Worm (Caenorhabditis elegans): ENCODE data around the gene K02E10.4.

Gene K02E10.4

ce11 chrX:2471303-2471702 lies 11.8 kb upstream of the K02E10.4 start, which contains the start of gene R04B3.1:
Gene R04B3.1 (minus strand): TSS chrX:2471403.
- TF ChIP-seq F22D6.2 (tag; optimal IDR thresholded peaks at IDR 0.05) (no peak), C17E4.6 (GFP tag; IDR thresholded peaks at IDR 0.05) (no peak), mxl-1 (tag; optimal IDR thresholded peaks at IDR 0.05) (no peak), ztf-6 (GFP tag; IDR thresholded peaks at IDR 0.05) (no peak)

ce11 chrX:2473618-2474017 lies 9.4 kb upstream of the K02E10.4 start, which contains the start of gene R04B3.2:
Gene R04B3.2 (minus strand): TSS chrX:2473718.
- TF ChIP-seq ceh-79 (tag; optimal IDR thresholded peaks at IDR 0.05) (no peak), nhr-90 (tag; optimal IDR thresholded peaks at IDR 0.05) (no peak), mxl-1 (tag; optimal IDR thresholded peaks at IDR 0.05) (no peak), F52B5.7 (tag; optimal IDR thresholded peaks at IDR 0.05) (no peak), unc-130 (GFP tag; optimal IDR thresholded peaks at IDR 0.05) (no peak), lir-1 (GFP tag; conservative IDR thresholded peaks at IDR 0.05) (no peak), unc-62 (GFP tag; optimal IDR thresholded peaks at IDR 0.05) (no peak), ceh-40 (GFP tag; IDR thresholded peaks at IDR 0.05) (no peak), hrde-1 (tag; optimal IDR thresholded peaks at IDR 0.05; ENCODE audit: borderline replicate concordance) (no peak), attf-3 (GFP tag; conservative IDR thresholded peaks at IDR 0.05) (no peak)

- no peak for TF ChIP-seq snpc-4 (GFP tag; optimal IDR thresholded peaks at IDR 0.05)
- no peak for TF ChIP-seq snpc-4 (tag; optimal IDR thresholded peaks at IDR 0.05)
- no peak for TF ChIP-seq hmg-1.2 (GFP tag; IDR thresholded peaks at IDR 0.05)
- no peak for TF ChIP-seq repo-1 (tag; optimal IDR thresholded peaks at IDR 0.05)
- no peak for TF ChIP-seq sdz-38 (tag; optimal IDR thresholded peaks at IDR 0.05)
- no peak for TF ChIP-seq Y53F4B.3 (GFP tag; IDR thresholded peaks at IDR 0.05)
- no peak for TF ChIP-seq ccch-3 (GFP tag; optimal IDR thresholded peaks at IDR 0.05)
- no peak for TF ChIP-seq ztf-28 (GFP tag; IDR thresholded peaks at IDR 0.05)
- TF ChIP-seq hlh-12 (tag; optimal IDR thresholded peaks at IDR 0.05) = no peak
- TF ChIP-seq unc-130 (GFP tag; optimal IDR thresholded peaks at IDR 0.05) = no peak
These were observed 7.2 kb upstream of the K02E10.4 start, which contains the start of gene R04B3.3 for ce11 chrX:2475873-2476272. Gene R04B3.3 (minus strand): TSS chrX:2475973.

ce11 chrX:2478823-2479222 lies 4.2 kb upstream of the K02E10.4 start, which contains the start of gene K02E10.5:
Gene K02E10.5 (minus strand): TSS chrX:2478923.
- TF ChIP-seq pha-4 (tag; optimal IDR thresholded peaks at IDR 0.05) = no peak
- no peak for TF ChIP-seq madf-6 (GFP tag; IDR thresholded peaks at IDR 0.05)
- TF ChIP-seq zfh-2 (GFP tag; conservative IDR thresholded peaks at IDR 0.05) = no peak
- TF ChIP-seq bed-2 (GFP tag; IDR thresholded peaks at IDR 0.05) = no peak
- TF ChIP-seq F23B12.7 (tag; optimal IDR thresholded peaks at IDR 0.05; ENCODE audit: insufficient read depth) = no peak
- no peak for TF ChIP-seq Y67H2A.10 (GFP tag; conservative IDR thresholded peaks at IDR 0.05)
- TF ChIP-seq repo-1 (tag; optimal IDR thresholded peaks at IDR 0.05) = no peak
- TF ChIP-seq D2030.7 (GFP tag; IDR thresholded peaks at IDR 0.05) = no peak
- TF ChIP-seq ccch-3 (GFP tag; optimal IDR thresholded peaks at IDR 0.05) = no peak
- TF ChIP-seq bed-1 (GFP tag; IDR thresholded peaks at IDR 0.05) = no peak
- TF ChIP-seq F57A8.1 (GFP tag; optimal IDR thresholded peaks at IDR 0.05) = no peak
- no peak for TF ChIP-seq ceh-91 (GFP tag; IDR thresholded peaks at IDR 0.05)
- TF ChIP-seq tbx-9 (tag; optimal IDR thresholded peaks at IDR 0.05; ENCODE audit: borderline replicate concordance) = no peak
- TF ChIP-seq rcor-1 (GFP tag; IDR thresholded peaks at IDR 0.05) = no peak
- TF ChIP-seq unc-130 (GFP tag; optimal IDR thresholded peaks at IDR 0.05) = no peak
- TF ChIP-seq ceh-40 (GFP tag; IDR thresholded peaks at IDR 0.05) = no peak

All from whole organism, young adult.